Worm (Caenorhabditis elegans) whole organism, L2 larva: ENCODE results near the gene Y57G11C.36.
"Not testable (repeated sequence)": the region's sequence is repeated elsewhere in the genome, so short reads cannot be mapped to it uniquely, and the experiment has no call there.

Source experiments
- C34F6.9 ChIP-seq: fragments of 150-350 bp; optimal IDR thresholded peaks from 2 replicates; lab custom pipeline; 2014; ENCODE audit warnings: missing biosample characterization, missing genetic modification characterization
- F13H6.1 ChIP-seq: sonication (generic microtip); optimal IDR thresholded peaks from 2 replicates; lab custom pipeline; 2016; ENCODE audit warnings: missing genetic modification characterization, missing compliant biosample characterization
- R02D3.7 ChIP-seq: fragments of 150-350 bp; optimal IDR thresholded peaks from 2 replicates; lab custom pipeline; 2014; ENCODE audit warnings: missing biosample characterization, missing genetic modification characterization
- Y55F3AM.14 ChIP-seq: fragments of 200-800 bp; sonication (Bioruptor generic); optimal IDR thresholded peaks from 2 replicates; lab custom pipeline; 2018; ENCODE audit warnings: mild to moderate bottlenecking, missing genetic modification characterization, missing compliant biosample characterization
- ZK546.5 ChIP-seq: sonication (generic microtip); optimal IDR thresholded peaks from 2 replicates; lab custom pipeline; 2017; ENCODE audit warnings: missing biosample characterization, missing genetic modification characterization
- alr-1 ChIP-seq: fragments of 150-350 bp; optimal IDR thresholded peaks from 2 replicates; lab custom pipeline; 2014; ENCODE audit warnings: missing biosample characterization, missing genetic modification characterization
- ama-1 ChIP-seq: fragments of 150-350 bp; optimal IDR thresholded peaks from 2 replicates; lab custom pipeline; 2018; ENCODE audit warnings: inconsistent platforms
- blmp-1 ChIP-seq: sonication (generic microtip); optimal IDR thresholded peaks from 2 replicates; lab custom pipeline; 2017; ENCODE audit warnings: missing genetic modification characterization, mild to moderate bottlenecking, missing compliant biosample characterization, antibody characterized with exemption, moderate library complexity; ENCODE audit not compliant: insufficient read depth
- ceh-16 ChIP-seq: fragments of 150-350 bp; optimal IDR thresholded peaks from 2 replicates; lab custom pipeline; 2014; ENCODE audit warnings: missing biosample characterization, missing genetic modification characterization
- ceh-82 ChIP-seq: fragments of 150-350 bp; optimal IDR thresholded peaks from 2 replicates; lab custom pipeline; 2014; ENCODE audit warnings: missing biosample characterization, missing genetic modification characterization
- crh-2 ChIP-seq: sonication (generic microtip); optimal IDR thresholded peaks from 2 replicates; lab custom pipeline; 2017; ENCODE audit warnings: missing biosample characterization, missing genetic modification characterization
- egl-27 ChIP-seq: sonication (generic microtip); optimal IDR thresholded peaks from 3 replicates; lab custom pipeline; 2017; ENCODE audit warnings: missing biosample characterization, missing genetic modification reagents, missing genetic modification characterization
- fos-1 ChIP-seq: fragments of 150-350 bp; optimal IDR thresholded peaks from 2 replicates; lab custom pipeline; 2014; ENCODE audit warnings: missing biosample characterization, missing genetic modification characterization
- lin-11 ChIP-seq: fragments of 150-350 bp; sonication (generic microtip); optimal IDR thresholded peaks from 2 replicates; lab custom pipeline; 2014; ENCODE audit warnings: missing biosample characterization, missing genetic modification characterization, inconsistent platforms, mixed read lengths
- lin-13 ChIP-seq: fragments of 150-350 bp; optimal IDR thresholded peaks from 2 replicates; lab custom pipeline; 2014; ENCODE audit warnings: missing biosample characterization, missing genetic modification reagents, missing genetic modification characterization
- mab-5 ChIP-seq: fragments of 150-350 bp; optimal IDR thresholded peaks from 2 replicates; lab custom pipeline; 2014; ENCODE audit warnings: missing biosample characterization, missing genetic modification characterization
- mdl-1 ChIP-seq, 2 experiments: fragments of 150-350 bp in 1 of 2; sonication (generic microtip) in 1 of 2; optimal IDR thresholded peaks; 2 replicates each; lab custom pipeline; 2017; ENCODE audit warnings: missing biosample characterization in 2 of 2, missing genetic modification characterization in 2 of 2
- nhr-10 ChIP-seq: sonication (generic microtip); optimal IDR thresholded peaks from 2 replicates; lab custom pipeline; 2017; ENCODE audit warnings: missing biosample characterization, missing genetic modification characterization
- nhr-11 ChIP-seq: fragments of 150-350 bp; optimal IDR thresholded peaks from 2 replicates; lab custom pipeline; 2014; ENCODE audit warnings: missing biosample characterization, missing genetic modification characterization
- nhr-21 ChIP-seq: fragments of 150-350 bp; optimal IDR thresholded peaks from 2 replicates; lab custom pipeline; 2014; ENCODE audit warnings: missing biosample characterization, missing genetic modification characterization
- nhr-237 ChIP-seq: fragments of 150-350 bp; optimal IDR thresholded peaks from 2 replicates; lab custom pipeline; 2014; ENCODE audit warnings: missing biosample characterization, missing genetic modification characterization
- nhr-25 ChIP-seq: fragments of 150-350 bp; sonication (generic microtip); optimal IDR thresholded peaks from 3 replicates; lab custom pipeline; 2014; ENCODE audit warnings: missing biosample characterization, missing genetic modification characterization
- nhr-6 ChIP-seq: fragments of 150-350 bp; optimal IDR thresholded peaks from 2 replicates; lab custom pipeline; 2014; ENCODE audit warnings: missing biosample characterization, missing genetic modification characterization
- nhr-77 ChIP-seq: fragments of 150-350 bp; optimal IDR thresholded peaks from 2 replicates; lab custom pipeline; 2014; ENCODE audit warnings: missing biosample characterization, missing genetic modification characterization
- sem-4 ChIP-seq: fragments of 150-350 bp; optimal IDR thresholded peaks from 2 replicates; lab custom pipeline; 2014; ENCODE audit warnings: missing biosample characterization, missing genetic modification reagents, missing genetic modification characterization
- skn-1 ChIP-seq: sonication (generic microtip); optimal IDR thresholded peaks from 2 replicates; lab custom pipeline; 2017; ENCODE audit warnings: missing biosample characterization, missing genetic modification characterization
- sma-9 ChIP-seq, 2 experiments: fragments of 150-350 bp in 1 of 2; sonication (generic microtip) in 1 of 2; optimal IDR thresholded peaks; 2 replicates each; lab custom pipeline; 2014 to 2016; ENCODE audit warnings: missing genetic modification characterization in 2 of 2, mild to moderate bottlenecking in 1 of 2, missing biosample characterization in 1 of 2, missing compliant biosample characterization in 1 of 2, missing genetic modification reagents in 1 of 2, moderate library complexity in 1 of 2
- snpc-4 ChIP-seq: fragments of 150-350 bp; optimal IDR thresholded peaks from 2 replicates; lab custom pipeline; 2014; ENCODE audit warnings: missing biosample characterization, missing genetic modification characterization
- unc-39 ChIP-seq: fragments of 150-350 bp; optimal IDR thresholded peaks from 2 replicates; lab custom pipeline; 2014; ENCODE audit warnings: missing biosample characterization, missing genetic modification characterization
- unc-55 ChIP-seq: fragments of 150-350 bp; sonication (generic microtip); optimal IDR thresholded peaks from 3 replicates; lab custom pipeline; 2014; ENCODE audit warnings: missing biosample characterization, missing genetic modification reagents, missing genetic modification characterization
- unc-62 ChIP-seq: fragments of 150-350 bp; optimal IDR thresholded peaks from 2 replicates; lab custom pipeline; 2014; ENCODE audit warnings: missing biosample characterization, missing genetic modification reagents, missing genetic modification characterization
- zag-1 ChIP-seq: fragments of 150-350 bp; optimal IDR thresholded peaks from 2 replicates; lab custom pipeline; 2014; ENCODE audit warnings: missing biosample characterization, missing genetic modification characterization
- ztf-11 ChIP-seq: sonication (generic microtip); optimal IDR thresholded peaks from 2 replicates; lab custom pipeline; 2017; ENCODE audit warnings: missing biosample characterization, missing genetic modification characterization
- ztf-4 ChIP-seq: fragments of 150-350 bp; optimal IDR thresholded peaks from 2 replicates; lab custom pipeline; 2014; ENCODE audit warnings: missing biosample characterization, missing genetic modification characterization

Y57G11C.36 gene

ce11 chrIV:14781537-14781936 is 8.0 kb upstream of the Y57G11C.36 start, which contains the start of gene Y57G11C.8:
Y57G11C.8 (plus strand) TSS chrIV:14781837.
- TF ChIP-seq ceh-82 (tag; lab: Kevin White, UChicago), result no peak
- TF ChIP-seq F13H6.1 (tag; lab: Kevin White, UChicago), result no peak
- no peak for TF ChIP-seq mdl-1 (tag; optimal IDR thresholded peaks at IDR 0.05; lab: Kevin White, UChicago)
- TF ChIP-seq lin-13 (GFP tag; lab: Kevin White, UChicago), result no peak
- TF ChIP-seq blmp-1 (tag; lab: Kevin White, UChicago), result no peak
- TF ChIP-seq nhr-6, result no peak
- TF ChIP-seq ztf-11 (tag; lab: Kevin White, UChicago), result no peak
- TF ChIP-seq Y55F3AM.14 (GFP tag; lab: Kevin White, UChicago), result no peak
- TF ChIP-seq lin-11 (tag; lab: Kevin White, UChicago), result no peak
- no peak for TF ChIP-seq alr-1
- TF ChIP-seq nhr-10 (tag; lab: Kevin White, UChicago), result no peak
- TF ChIP-seq unc-62, result no peak
- no peak for TF ChIP-seq ztf-4 (tag; lab: Kevin White, UChicago)

- not testable (repeated sequence) for TF ChIP-seq mab-5; ZK546.5 (tag; lab: Kevin White, UChicago); ama-1 (lab: Kevin White, UChicago)
Measured at ce11 chrIV:14774454-14774853, 873 bp upstream of the Y57G11C.36 start, which contains the start of gene Y57G11C.51. Y57G11C.51 (minus strand) TSS chrIV:14774554.

ce11 chrIV:14771325-14771724 is 2.3 kb downstream of the Y57G11C.36 start, which contains the start of gene degl-1:
degl-1 (minus strand) TSS chrIV:14771425.
- TF ChIP-seq unc-39 (tag; lab: Kevin White, UChicago), result no peak
- TF ChIP-seq ztf-4 (tag; lab: Kevin White, UChicago), result no peak
- TF ChIP-seq nhr-25 (tag; lab: Kevin White, UChicago), result no peak
- no peak for TF ChIP-seq mab-5
- no peak for TF ChIP-seq nhr-21 (tag; lab: Kevin White, UChicago)
- no peak for TF ChIP-seq C34F6.9 (tag; lab: Kevin White, UChicago)
- TF ChIP-seq unc-62, result no peak
- no peak for TF ChIP-seq nhr-6
- no peak for TF ChIP-seq Y55F3AM.14 (GFP tag; lab: Kevin White, UChicago)

- TF ChIP-seq nhr-11 (tag; lab: Kevin White, UChicago) (no peak), unc-55 (GFP tag; lab: Kevin White, UChicago) (no peak), nhr-25 (tag; lab: Kevin White, UChicago) (no peak), egl-27 (tag; lab: Kevin White, UChicago) (no peak), unc-39 (tag; lab: Kevin White, UChicago) (no peak), nhr-237 (tag; lab: Kevin White, UChicago) (no peak), snpc-4 (tag; lab: Kevin White, UChicago) (no peak), ztf-4 (tag; lab: Kevin White, UChicago) (no peak), ztf-11 (tag; lab: Kevin White, UChicago) (no peak), lin-11 (tag; lab: Kevin White, UChicago) (no peak), sma-9 (GFP tag; optimal IDR thresholded peaks at IDR 0.05; lab: Kevin White, UChicago) (no peak), sma-9 (tag; optimal IDR thresholded peaks at IDR 0.05; lab: Kevin White, UChicago) (no peak), sem-4 (tag; lab: Kevin White, UChicago) (no peak), alr-1 (no peak), fos-1 (tag; lab: Kevin White, UChicago) (no peak), skn-1 (tag; lab: Kevin White, UChicago) (no peak), zag-1 (tag; lab: Kevin White, UChicago) (no peak), nhr-77 (tag; lab: Kevin White, UChicago) (no peak), R02D3.7 (tag; lab: Kevin White, UChicago) (no peak), ceh-16 (tag; lab: Kevin White, UChicago) (no peak), unc-62 (no peak)
Measured at ce11 chrIV:14770663-14771062, 2.9 kb downstream of the Y57G11C.36 start.

ce11 chrIV:14769218-14769835 is 4.3 kb downstream of the Y57G11C.36 start, which contains the start of gene Y57G11C.43:
Y57G11C.43 (plus strand) TSS chrIV:14769441.
- no peak for TF ChIP-seq lin-13 (GFP tag; lab: Kevin White, UChicago)
- no peak for TF ChIP-seq ZK546.5 (tag; lab: Kevin White, UChicago)
- TF ChIP-seq ama-1 (lab: Kevin White, UChicago), result no peak
- no peak for TF ChIP-seq crh-2 (tag; lab: Kevin White, UChicago)
